Worm (Caenorhabditis elegans) whole organism, young adult: ENCODE results near the gene cblc-1.

Source experiments
- B0019.2 ChIP-seq: fragments of 200-800 bp; sonication (Bioruptor generic); conservative IDR thresholded peaks from 2 replicates; pipeline ENCODE4 v1.3.6; 2022; ENCODE audit warnings: missing genetic modification reagents, missing genetic modification characterization, missing compliant biosample characterization
- C06A6.2 ChIP-seq: fragments of 200-800 bp; sonication (Bioruptor generic); conservative IDR thresholded peaks from 2 replicates; pipeline ENCODE4 v1.3.6; 2022; ENCODE audit warnings: missing genetic modification characterization, missing compliant biosample characterization
- F22D6.2 ChIP-seq: sonication (generic microtip); optimal IDR thresholded peaks from 2 replicates; lab custom pipeline; 2016; ENCODE audit warnings: mild to moderate bottlenecking, missing genetic modification characterization, missing compliant biosample characterization
- Y53G8AR.9 ChIP-seq: fragments of 200-800 bp; sonication (Bioruptor generic); conservative IDR thresholded peaks from 2 replicates; pipeline ENCODE4 v1.3.6; 2022; ENCODE audit warnings: missing genetic modification reagents, missing genetic modification characterization, missing compliant biosample characterization
- Y95B8A.8 ChIP-seq: fragments of 200-800 bp; sonication (Bioruptor generic); IDR thresholded peaks from 2 replicates; pipeline ENCODE4 v1.3.6; 2022; ENCODE audit warnings: missing genetic modification reagents, missing genetic modification characterization, missing compliant biosample characterization
- atf-7 ChIP-seq: sonication (generic microtip); optimal IDR thresholded peaks from 2 replicates; lab custom pipeline; 2017; ENCODE audit warnings: mild to moderate bottlenecking, missing genetic modification characterization, missing compliant biosample characterization
- attf-6 ChIP-seq: fragments of 200-800 bp; sonication (Bioruptor generic); IDR thresholded peaks from 2 replicates; pipeline ENCODE4 v1.3.6; 2022; ENCODE audit warnings: missing genetic modification reagents, missing genetic modification characterization, missing compliant biosample characterization
- bed-2 ChIP-seq: fragments of 200-800 bp; sonication (Bioruptor generic); IDR thresholded peaks from 2 replicates; pipeline ENCODE4 v1.3.6; 2022; ENCODE audit warnings: missing genetic modification reagents, missing genetic modification characterization, missing compliant biosample characterization
- ceh-79 ChIP-seq: sonication (generic microtip); optimal IDR thresholded peaks from 2 replicates; lab custom pipeline; 2017; ENCODE audit warnings: mild to moderate bottlenecking, missing genetic modification characterization, missing compliant biosample characterization
- chd-7 ChIP-seq: sonication (generic microtip); optimal IDR thresholded peaks from 2 replicates; lab custom pipeline; 2016; ENCODE audit warnings: mild to moderate bottlenecking, missing genetic modification characterization, moderate library complexity, missing compliant biosample characterization
- ets-4 ChIP-seq: fragments of 200-800 bp; sonication (Bioruptor generic); optimal IDR thresholded peaks from 2 replicates; lab custom pipeline; 2018; ENCODE audit warnings: mild to moderate bottlenecking, missing genetic modification characterization, missing compliant biosample characterization
- fkh-3 ChIP-seq: sonication (generic microtip); optimal IDR thresholded peaks from 2 replicates; lab custom pipeline; 2016; ENCODE audit warnings: mild to moderate bottlenecking, missing genetic modification characterization, missing compliant biosample characterization
- gei-17 ChIP-seq: fragments of 200-800 bp; sonication (Bioruptor generic); optimal IDR thresholded peaks from 2 replicates; lab custom pipeline; 2018; ENCODE audit warnings: mild to moderate bottlenecking, missing genetic modification characterization, missing compliant biosample characterization
- him-1 ChIP-seq: sonication (generic microtip); optimal IDR thresholded peaks from 2 replicates; lab custom pipeline; 2016; ENCODE audit warnings: missing genotype, missing genetic modification reagents, missing genetic modification characterization, missing compliant biosample characterization
- hsf-1 ChIP-seq: fragments of 200-800 bp; sonication (Bioruptor generic); IDR thresholded peaks from 2 replicates; pipeline ENCODE4 v1.3.6; 2022; ENCODE audit warnings: missing genetic modification reagents, missing genetic modification characterization, missing compliant biosample characterization
- let-607 ChIP-seq, 2 experiments: fragments of 200-800 bp in 1 of 2; sonication (Bioruptor generic) in 1 of 2; sonication (generic microtip) in 1 of 2; optimal IDR thresholded peaks; 2 replicates each; lab custom pipeline; 2016 to 2018; ENCODE audit warnings: mild to moderate bottlenecking in 2 of 2, missing compliant biosample characterization in 2 of 2, missing genetic modification characterization in 2 of 2, moderate library complexity in 2 of 2, missing genotype in 1 of 2
- lin-40 ChIP-seq: sonication (generic microtip); optimal IDR thresholded peaks from 2 replicates; lab custom pipeline; 2016; ENCODE audit warnings: missing genetic modification characterization, mild to moderate bottlenecking, missing compliant biosample characterization, missing genotype, missing genetic modification reagents
- lir-1 ChIP-seq: fragments of 200-800 bp; sonication (Bioruptor generic); conservative IDR thresholded peaks from 2 replicates; pipeline ENCODE4 v1.3.6; 2022; ENCODE audit warnings: missing genetic modification reagents, missing genetic modification characterization, missing compliant biosample characterization
- madf-3 ChIP-seq: fragments of 200-800 bp; sonication (Bioruptor generic); IDR thresholded peaks from 2 replicates; pipeline ENCODE4 v1.3.6; 2022; ENCODE audit warnings: missing genetic modification reagents, missing genetic modification characterization, missing compliant biosample characterization
- mcd-1 ChIP-seq: fragments of 200-800 bp; sonication (Bioruptor generic); IDR thresholded peaks from 2 replicates; pipeline ENCODE4 v1.3.6; 2022; ENCODE audit warnings: missing genetic modification reagents, missing genetic modification characterization, missing compliant biosample characterization
- nhr-80 ChIP-seq: sonication (generic microtip); optimal IDR thresholded peaks from 2 replicates; lab custom pipeline; 2016; ENCODE audit warnings: missing genetic modification characterization, missing compliant biosample characterization
- pbrm-1 ChIP-seq: fragments of 200-800 bp; sonication (Bioruptor generic); IDR thresholded peaks from 2 replicates; pipeline ENCODE4 v1.3.6; 2022; ENCODE audit warnings: missing genetic modification reagents, missing genetic modification characterization, missing compliant biosample characterization
- pha-4 ChIP-seq: fragments of 150-350 bp; sonication (generic microtip); optimal IDR thresholded peaks from 2 replicates; lab custom pipeline; 2014; ENCODE audit warnings: missing biosample characterization, missing genetic modification reagents, missing genetic modification characterization
- sdz-38 ChIP-seq: sonication (generic microtip); optimal IDR thresholded peaks from 2 replicates; lab custom pipeline; 2016; ENCODE audit warnings: missing genotype, missing genetic modification characterization, missing compliant biosample characterization
- snpc-1.3 ChIP-seq: sonication (generic microtip); optimal IDR thresholded peaks from 2 replicates; lab custom pipeline; 2017; ENCODE audit warnings: missing genetic modification characterization, mild to moderate bottlenecking, missing compliant biosample characterization, antibody characterized with exemption, moderate library complexity, missing genotype, missing genetic modification reagents; ENCODE audit not compliant: insufficient read depth
- snpc-4 ChIP-seq, 5 experiments: fragments of 150-350 bp in 1 of 5; sonication (generic microtip) in 4 of 5; optimal IDR thresholded peaks; 2 replicates each; lab custom pipeline; 2014 to 2018; ENCODE audit warnings: missing genetic modification characterization in 5 of 5, missing biosample characterization in 3 of 5, antibody characterized with exemption in 2 of 5, mild to moderate bottlenecking in 2 of 5, missing compliant biosample characterization in 2 of 5, missing genotype in 2 of 5, moderate library complexity in 2 of 5, missing genetic modification reagents in 1 of 5
- tbp1 ChIP-seq: fragments of 200-800 bp; sonication (Bioruptor generic); optimal IDR thresholded peaks from 2 replicates; lab custom pipeline; 2018; ENCODE audit warnings: mild to moderate bottlenecking, missing genetic modification characterization, missing compliant biosample characterization
- unc-130 ChIP-seq: sonication (generic microtip); optimal IDR thresholded peaks from 2 replicates; lab custom pipeline; 2016; ENCODE audit warnings: missing genetic modification reagents, missing genetic modification characterization, missing compliant biosample characterization
- xnd-1 ChIP-seq: sonication (generic microtip); optimal IDR thresholded peaks from 2 replicates; lab custom pipeline; 2016; ENCODE audit warnings: missing genotype, missing genetic modification reagents, missing genetic modification characterization, missing compliant biosample characterization
- ztf-28 ChIP-seq: fragments of 200-800 bp; sonication (Bioruptor generic); IDR thresholded peaks from 2 replicates; pipeline ENCODE4 v1.3.6; 2022; ENCODE audit warnings: missing genetic modification reagents, missing genetic modification characterization, missing compliant biosample characterization
- ztf-6 ChIP-seq: fragments of 200-800 bp; sonication (Bioruptor generic); IDR thresholded peaks from 2 replicates; pipeline ENCODE4 v1.3.6; 2022; ENCODE audit warnings: missing genetic modification reagents, missing genetic modification characterization, missing compliant biosample characterization

Gene cblc-1

ce11 chrII:4925198-4925764 is 15.7 kb downstream of the cblc-1 start, which contains the start of gene aagr-2 (continued):
- TF ChIP-seq him-1 (tag; lab: Kevin White, UChicago) (no peak), mcd-1 (GFP tag; lab: Robert Waterston, UW) (no peak), let-607 (tag; optimal IDR thresholded peaks at IDR 0.05; lab: Kevin White, UChicago) (peak; percentile 36 to 64), gei-17 (no peak), atf-7 (tag; lab: Kevin White, UChicago) (peak; percentile 92), attf-6 (GFP tag; lab: Robert Waterston, UW) (no peak), F22D6.2 (tag; lab: Kevin White, UChicago) (peak; percentile 11), snpc-4 (GFP tag; optimal IDR thresholded peaks at IDR 0.05; lab: Kevin White, UChicago) (no peak), snpc-4 (tag; optimal IDR thresholded peaks at IDR 0.05; lab: Kevin White, UChicago) (peak in 1 of 4 experiments; percentile 10), pha-4 (tag; lab: Kevin White, UChicago) (peak; percentile 86), tbp1 (GFP tag; lab: Kevin White, UChicago) (peak; percentile 25), C06A6.2 (no peak), fkh-3 (tag; lab: Kevin White, UChicago) (no peak), ets-4 (GFP tag; lab: Kevin White, UChicago) (peak; percentile 44), chd-7 (tag; lab: Kevin White, UChicago) (no peak), Y95B8A.8 (GFP tag; lab: Robert Waterston, UW) (0 out of 2 replicates have a peak, but pooled peaks have one; percentile 8), lin-40 (no peak)

- no peak for TF ChIP-seq ztf-28 (GFP tag; lab: Robert Waterston, UW)
- TF ChIP-seq ceh-79, result no peak
- no peak for TF ChIP-seq sdz-38 (tag; lab: Kevin White, UChicago)
- no peak for TF ChIP-seq snpc-1.3 (tag; lab: Kevin White, UChicago)
- no peak for TF ChIP-seq unc-130 (GFP tag; lab: Kevin White, UChicago)
- no peak for TF ChIP-seq pbrm-1 (GFP tag; lab: Robert Waterston, UW)
- no peak for TF ChIP-seq xnd-1 (tag; lab: Kevin White, UChicago)
- no peak for TF ChIP-seq hsf-1
- no peak for TF ChIP-seq B0019.2 (GFP tag; lab: Robert Waterston, UW)
- no peak for TF ChIP-seq ztf-6 (GFP tag; lab: Robert Waterston, UW)
- no peak for TF ChIP-seq lir-1 (GFP tag; lab: Robert Waterston, UW)
These were observed 16.2 kb downstream of the cblc-1 start for ce11 chrII:4924729-4925128.

- no peak for TF ChIP-seq chd-7 (tag; lab: Kevin White, UChicago)
- TF ChIP-seq nhr-80 (tag; lab: Kevin White, UChicago), result peak; percentile 12
- 0 out of 2 replicates have a peak, but pooled peaks have one; percentile 12 for TF ChIP-seq Y53G8AR.9 (GFP tag; lab: Robert Waterston, UW)
These were observed 20.3 kb downstream of the cblc-1 start for ce11 chrII:4920608-4921007.

- TF ChIP-seq madf-3 (no peak), bed-2 (GFP tag; lab: Robert Waterston, UW) (no peak)
These were observed 22.4 kb downstream of the cblc-1 start for ce11 chrII:4918501-4919021.
